Worm (Caenorhabditis elegans) whole organism, midembryonic: Measurements from ENCODE around the gene twk-46.

Source experiments
- med-1 ChIP-seq: sonication (generic microtip); optimal IDR thresholded peaks from 2 replicates; lab custom pipeline; 2017; ENCODE audit warnings: missing genetic modification characterization, mild to moderate bottlenecking, missing compliant biosample characterization, antibody characterized with exemption, missing genetic modification reagents; ENCODE audit not compliant: insufficient read depth
- tab-1 ChIP-seq: fragments of 200-800 bp; sonication (Bioruptor generic); IDR thresholded peaks from 2 replicates; pipeline ENCODE4 v1.3.6; 2022; ENCODE audit warnings: missing genetic modification characterization, missing compliant biosample characterization
- ztf-23 ChIP-seq: fragments of 200-800 bp; sonication (Bioruptor generic); IDR thresholded peaks from 2 replicates; pipeline ENCODE4 v1.3.6; 2022; ENCODE audit warnings: missing genetic modification reagents, missing genetic modification characterization, missing compliant biosample characterization

- TF ChIP-seq tab-1 (GFP tag; lab: Robert Waterston, UW) = no peak
- TF ChIP-seq ztf-23 = no peak
- TF ChIP-seq med-1 (GFP tag; lab: Kevin White, UChicago) = no peak
Observed at ce11 chrV:19047442-19047841, 12.5 kb upstream of the twk-46 start.
